Worm (Caenorhabditis elegans) whole organism, L3 larva: ENCODE measurements around the gene mttu-1.

Source experiments
- R02D3.7 ChIP-seq: fragments of 150-350 bp; optimal IDR thresholded peaks from 2 replicates; lab custom pipeline; 2014; ENCODE audit warnings: missing biosample characterization, missing genetic modification characterization
- ceh-9 ChIP-seq: sonication (generic microtip); optimal IDR thresholded peaks from 2 replicates; lab custom pipeline; 2018; ENCODE audit warnings: missing biosample characterization, missing genetic modification characterization
- egl-27 ChIP-seq: sonication (generic microtip); optimal IDR thresholded peaks from 4 replicates; lab custom pipeline; 2017; ENCODE audit warnings: missing biosample characterization, missing genetic modification reagents, missing genetic modification characterization
- elt-1 ChIP-seq: fragments of 150-350 bp; optimal IDR thresholded peaks from 2 replicates; lab custom pipeline; 2014; ENCODE audit warnings: missing biosample characterization, missing genetic modification characterization
- elt-2 ChIP-seq: sonication (generic microtip); optimal IDR thresholded peaks from 2 replicates; lab custom pipeline; 2016; ENCODE audit warnings: missing genetic modification reagents, mild to moderate bottlenecking, missing genetic modification characterization, missing compliant biosample characterization
- hmg-11 ChIP-seq: sonication (generic microtip); optimal IDR thresholded peaks from 2 replicates; lab custom pipeline; 2016; ENCODE audit warnings: missing genetic modification characterization, missing compliant biosample characterization
- lin-15B ChIP-seq: fragments of 150-350 bp; optimal IDR thresholded peaks from 2 replicates; lab custom pipeline; 2014; ENCODE audit warnings: missing biosample characterization, missing genetic modification characterization
- lsy-12 ChIP-seq: sonication (generic microtip); optimal IDR thresholded peaks from 2 replicates; lab custom pipeline; 2016; ENCODE audit warnings: mild to moderate bottlenecking, missing genetic modification characterization, missing compliant biosample characterization
- mdl-1 ChIP-seq: fragments of 150-350 bp; optimal IDR thresholded peaks from 2 replicates; lab custom pipeline; 2014; ENCODE audit warnings: missing biosample characterization, missing genetic modification characterization
- nfya-1 ChIP-seq: sonication (generic microtip); optimal IDR thresholded peaks from 2 replicates; lab custom pipeline; 2017; ENCODE audit warnings: missing genetic modification characterization, mild to moderate bottlenecking, missing compliant biosample characterization, antibody characterized with exemption, moderate library complexity; ENCODE audit not compliant: insufficient read depth
- nhr-25 ChIP-seq: sonication (generic microtip); optimal IDR thresholded peaks from 2 replicates; lab custom pipeline; 2017; ENCODE audit warnings: missing biosample characterization, missing genetic modification characterization
- nhr-43 ChIP-seq: sonication (generic microtip); optimal IDR thresholded peaks from 2 replicates; lab custom pipeline; 2016; ENCODE audit warnings: mild to moderate bottlenecking, missing genetic modification characterization, missing compliant biosample characterization; ENCODE audit not compliant: poor library complexity, severe bottlenecking
- nhr-67 ChIP-seq: fragments of 150-350 bp; optimal IDR thresholded peaks from 2 replicates; lab custom pipeline; 2014; ENCODE audit warnings: missing biosample characterization, missing genetic modification characterization
- nhr-76 ChIP-seq: fragments of 150-350 bp; sonication (generic microtip); optimal IDR thresholded peaks from 5 replicates; lab custom pipeline; 2014; ENCODE audit warnings: missing biosample characterization, missing genetic modification characterization
- pha-4 ChIP-seq: fragments of 150-350 bp; optimal IDR thresholded peaks from 2 replicates; lab custom pipeline; 2014; ENCODE audit warnings: missing biosample characterization, missing genetic modification reagents, missing genetic modification characterization
- pqm-1 ChIP-seq: fragments of 150-350 bp; optimal IDR thresholded peaks from 2 replicates; lab custom pipeline; 2017; ENCODE audit warnings: missing biosample characterization, missing genetic modification characterization, inconsistent platforms
- sea-2 ChIP-seq: fragments of 150-350 bp; sonication (generic microtip); optimal IDR thresholded peaks from 4 replicates; lab custom pipeline; 2014; ENCODE audit warnings: missing biosample characterization, missing genetic modification reagents, missing genetic modification characterization
- skn-1 ChIP-seq: fragments of 150-350 bp; optimal IDR thresholded peaks from 2 replicates; lab custom pipeline; 2014; ENCODE audit warnings: missing biosample characterization, missing genetic modification characterization
- snpc-4 ChIP-seq: fragments of 150-350 bp; optimal IDR thresholded peaks from 2 replicates; lab custom pipeline; 2014; ENCODE audit warnings: missing biosample characterization, missing genetic modification characterization
- tbx-2 ChIP-seq: sonication (generic microtip); optimal IDR thresholded peaks from 2 replicates; lab custom pipeline; 2016; ENCODE audit warnings: mild to moderate bottlenecking, missing genetic modification characterization, missing compliant biosample characterization
- unc-62 ChIP-seq: fragments of 150-350 bp; sonication (generic microtip); optimal IDR thresholded peaks from 4 replicates; lab custom pipeline; 2014; ENCODE audit warnings: missing biosample characterization, missing genetic modification reagents, missing genetic modification characterization
- zag-1 ChIP-seq: fragments of 150-350 bp; optimal IDR thresholded peaks from 2 replicates; lab custom pipeline; 2014; ENCODE audit warnings: missing biosample characterization, missing genetic modification characterization

The mttu-1 gene

ce11 chrIV:11248031-11248631, 48.6 kb downstream of the mttu-1 start, which contains the start of gene C05C12.4:
TSS of gene C05C12.4 (minus strand) at chrIV:11248081.
- no peak for TF ChIP-seq egl-27
- no peak for TF ChIP-seq nhr-76 (tag; lab: Kevin White, UChicago)
- no peak for TF ChIP-seq nfya-1 (tag; lab: Kevin White, UChicago)
- TF ChIP-seq lsy-12 (tag; lab: Kevin White, UChicago) = no peak
- TF ChIP-seq nhr-67 (tag; lab: Kevin White, UChicago) = no peak
- no peak for TF ChIP-seq lin-15B (tag; lab: Kevin White, UChicago)
- no peak for TF ChIP-seq zag-1 (tag; lab: Kevin White, UChicago)
- no peak for TF ChIP-seq sea-2 (GFP tag; lab: Kevin White, UChicago)
- TF ChIP-seq nhr-25 (tag; lab: Kevin White, UChicago) = no peak
- TF ChIP-seq pqm-1 = peak; percentile 44
- no peak for TF ChIP-seq tbx-2
- TF ChIP-seq mdl-1 (tag; lab: Kevin White, UChicago) = no peak
- peak; percentile 49 for TF ChIP-seq skn-1
- TF ChIP-seq elt-1 (tag; lab: Kevin White, UChicago) = no peak
- TF ChIP-seq hmg-11 (tag; lab: Kevin White, UChicago) = no peak
- peak; percentile 69 for TF ChIP-seq elt-2 (tag; lab: Kevin White, UChicago)
- TF ChIP-seq unc-62 (GFP tag; lab: Kevin White, UChicago) = no peak
- no peak for TF ChIP-seq pha-4 (tag; lab: Kevin White, UChicago)
- TF ChIP-seq snpc-4 = no peak
- no peak for TF ChIP-seq R02D3.7 (tag; lab: Kevin White, UChicago)
- TF ChIP-seq ceh-9 (tag; lab: Kevin White, UChicago) = no peak

- TF ChIP-seq pqm-1 (peak; percentile 52), pha-4 (tag; lab: Kevin White, UChicago) (peak; percentile 65), nhr-43 (tag; lab: Kevin White, UChicago) (no peak), elt-2 (tag; lab: Kevin White, UChicago) (peak; percentile 16)
Measured at ce11 chrIV:11247434-11247833, 49.3 kb downstream of the mttu-1 start.
